Worm (Caenorhabditis elegans): ENCODE data around the gene paqr-1.
A peak's percentile ranks its signal among the peaks of the same experiment; 100 is the strongest.

Gene paqr-1

ce11 chrIV:6585397-6585921 lies 30.2 kb upstream of the paqr-1 start, which contains the start of the genes F38A5.2 and dnj-11:
TSS of gene F38A5.2 (minus strand) at chrIV:6585400.
TSS of gene dnj-11 (plus strand) at chrIV:6585871.
- no peak for TF ChIP-seq alr-1 (tag; optimal IDR thresholded peaks at IDR 0.05)
- peak; percentile 87 for TF ChIP-seq nhr-129 (tag; optimal IDR thresholded peaks at IDR 0.05)
- peak; percentile 97 for TF ChIP-seq unc-55 (GFP tag; optimal IDR thresholded peaks at IDR 0.05)
- no peak for TF ChIP-seq nhr-237 (tag; optimal IDR thresholded peaks at IDR 0.05)
- peak; percentile 87 for TF ChIP-seq crh-2 (tag; optimal IDR thresholded peaks at IDR 0.05)
- peak; percentile 42 for TF ChIP-seq ama-1 (optimal IDR thresholded peaks at IDR 0.05)
- TF ChIP-seq lin-13 (GFP tag; optimal IDR thresholded peaks at IDR 0.05): peak; percentile 83
- TF ChIP-seq nhr-6 (tag; optimal IDR thresholded peaks at IDR 0.05): no peak
- TF ChIP-seq unc-62 (GFP tag; optimal IDR thresholded peaks at IDR 0.05): no peak
- TF ChIP-seq zag-1 (tag; optimal IDR thresholded peaks at IDR 0.05): peak; percentile 37
- TF ChIP-seq nhr-21 (tag; optimal IDR thresholded peaks at IDR 0.05): peak; percentile 76
- peak; percentile 72 for TF ChIP-seq fos-1 (tag; optimal IDR thresholded peaks at IDR 0.05)
- TF ChIP-seq lin-11 (tag; optimal IDR thresholded peaks at IDR 0.05): peak; percentile 83
- no peak for TF ChIP-seq mdl-1 (tag; optimal IDR thresholded peaks at IDR 0.05)
- TF ChIP-seq sma-3 (GFP tag; optimal IDR thresholded peaks at IDR 0.05): peak; percentile 81
- no peak for TF ChIP-seq skn-1 (tag; optimal IDR thresholded peaks at IDR 0.05)
- TF ChIP-seq snpc-4 (tag; optimal IDR thresholded peaks at IDR 0.05): peak; percentile 50
- peak; percentile 64 to 90 for TF ChIP-seq lsy-2 (tag; optimal IDR thresholded peaks at IDR 0.05)
- TF ChIP-seq ztf-4 (tag; optimal IDR thresholded peaks at IDR 0.05): peak; percentile 47
- peak; percentile 77 for TF ChIP-seq gmeb-1 (tag; optimal IDR thresholded peaks at IDR 0.05)
- peak; percentile 74 for TF ChIP-seq F13H6.1 (tag; optimal IDR thresholded peaks at IDR 0.05)
- TF ChIP-seq sma-9 (GFP tag; optimal IDR thresholded peaks at IDR 0.05): peak; percentile 88
- no peak for TF ChIP-seq sma-9 (tag; optimal IDR thresholded peaks at IDR 0.05)
- no peak for TF ChIP-seq unc-39 (tag; optimal IDR thresholded peaks at IDR 0.05)
- TF ChIP-seq blmp-1 (tag; optimal IDR thresholded peaks at IDR 0.05; ENCODE audit: insufficient read depth): peak; percentile 16
- TF ChIP-seq C34F6.9 (tag; optimal IDR thresholded peaks at IDR 0.05): peak; percentile 93
- TF ChIP-seq ceh-16 (tag; optimal IDR thresholded peaks at IDR 0.05): peak; percentile 66
- TF ChIP-seq dmd-4 (tag; optimal IDR thresholded peaks at IDR 0.05): no peak
- peak; percentile 38 for TF ChIP-seq mab-5 (tag; optimal IDR thresholded peaks at IDR 0.05)
- peak; percentile 50 for TF ChIP-seq sem-4 (tag; optimal IDR thresholded peaks at IDR 0.05)
- peak; percentile 7 for TF ChIP-seq R02D3.7 (tag; optimal IDR thresholded peaks at IDR 0.05)
- TF ChIP-seq aly-2 (tag; optimal IDR thresholded peaks at IDR 0.05): no peak
- peak; percentile 69 for TF ChIP-seq egl-27 (tag; optimal IDR thresholded peaks at IDR 0.05)

ce11 chrIV:6582604-6583003 lies 27.4 kb upstream of the paqr-1 start, which contains the start of gene odr-8:
TSS of gene odr-8 (minus strand) at chrIV:6582704.
- TF ChIP-seq mab-5 (tag; optimal IDR thresholded peaks at IDR 0.05): no peak
- no peak for TF ChIP-seq peb-1 (tag; optimal IDR thresholded peaks at IDR 0.05)
- TF ChIP-seq ceh-82 (tag; optimal IDR thresholded peaks at IDR 0.05): no peak
- no peak for TF ChIP-seq nhr-12 (tag; optimal IDR thresholded peaks at IDR 0.05)
- TF ChIP-seq nhr-77 (tag; optimal IDR thresholded peaks at IDR 0.05): no peak
- TF ChIP-seq nhr-237 (tag; optimal IDR thresholded peaks at IDR 0.05): no peak
- no peak for TF ChIP-seq crh-2 (tag; optimal IDR thresholded peaks at IDR 0.05)
- TF ChIP-seq egl-27 (tag; optimal IDR thresholded peaks at IDR 0.05): no peak
- TF ChIP-seq skn-1 (tag; optimal IDR thresholded peaks at IDR 0.05): no peak
- no peak for TF ChIP-seq unc-39 (tag; optimal IDR thresholded peaks at IDR 0.05)
- no peak for TF ChIP-seq snpc-4 (tag; optimal IDR thresholded peaks at IDR 0.05)
- TF ChIP-seq ama-1 (optimal IDR thresholded peaks at IDR 0.05): no peak
- no peak for TF ChIP-seq ztf-4 (tag; optimal IDR thresholded peaks at IDR 0.05)
- no peak for TF ChIP-seq mbf-1 (tag; optimal IDR thresholded peaks at IDR 0.05)
- no peak for TF ChIP-seq lsy-2 (tag; optimal IDR thresholded peaks at IDR 0.05)
- TF ChIP-seq ztf-1 (GFP tag; conservative IDR thresholded peaks at IDR 0.05): no peak
- TF ChIP-seq Y55F3AM.14 (GFP tag; optimal IDR thresholded peaks at IDR 0.05): no peak
- no peak for TF ChIP-seq F13H6.1 (tag; optimal IDR thresholded peaks at IDR 0.05)
- TF ChIP-seq nhr-129 (tag; optimal IDR thresholded peaks at IDR 0.05): no peak

- TF ChIP-seq nhr-25 (tag; optimal IDR thresholded peaks at IDR 0.05): no peak
- TF ChIP-seq ztf-11 (tag; optimal IDR thresholded peaks at IDR 0.05): no peak
- no peak for TF ChIP-seq C34F6.9 (tag; optimal IDR thresholded peaks at IDR 0.05)
- no peak for TF ChIP-seq unc-62 (GFP tag; optimal IDR thresholded peaks at IDR 0.05)
- TF ChIP-seq lin-13 (GFP tag; optimal IDR thresholded peaks at IDR 0.05): no peak
- TF ChIP-seq egl-27 (tag; optimal IDR thresholded peaks at IDR 0.05): no peak
- TF ChIP-seq ceh-16 (tag; optimal IDR thresholded peaks at IDR 0.05): no peak
- no peak for TF ChIP-seq sma-9 (GFP tag; optimal IDR thresholded peaks at IDR 0.05)
- no peak for TF ChIP-seq sma-9 (tag; optimal IDR thresholded peaks at IDR 0.05)
These were observed 26.4 kb upstream of the paqr-1 start for ce11 chrIV:6581658-6582057.

Data from whole organism, L2 larva.